Worm (Caenorhabditis elegans): ENCODE results near the gene nhr-93.

Gene nhr-93

DNA sequence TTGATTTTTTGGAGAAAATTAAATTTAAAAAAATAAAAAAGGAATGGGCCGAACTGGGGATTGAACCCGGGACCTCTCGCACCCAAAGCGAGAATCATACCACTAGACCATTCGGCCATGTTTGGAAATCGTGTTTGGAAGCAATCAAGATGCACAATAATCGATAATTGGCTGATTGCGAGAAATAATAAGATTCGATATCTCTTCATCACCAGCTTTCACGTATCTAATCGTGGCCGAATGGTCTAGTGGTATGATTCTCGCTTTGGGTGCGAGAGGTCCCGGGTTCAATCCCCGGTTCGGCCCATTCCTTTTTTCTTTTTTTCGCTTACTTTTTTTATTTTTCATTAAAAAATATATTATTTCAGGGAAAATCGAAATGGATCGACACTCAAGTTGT, 43.9 kb upstream of the nhr-93 start (continued):
- TF ChIP-seq bed-1 (GFP tag; IDR thresholded peaks at IDR 0.05) = no peak
- no peak for TF ChIP-seq mes-4 (tag; optimal IDR thresholded peaks at IDR 0.05)
- no peak for TF ChIP-seq F37B4.10 (GFP tag; IDR thresholded peaks at IDR 0.05)
- no peak for TF ChIP-seq madf-8 (GFP tag; conservative IDR thresholded peaks at IDR 0.05)
- TF ChIP-seq ztf-6 (GFP tag; IDR thresholded peaks at IDR 0.05) = no peak
- no peak for TF ChIP-seq mel-28 (tag; optimal IDR thresholded peaks at IDR 0.05; ENCODE audit: borderline replicate concordance)
- TF ChIP-seq nfya-1 (tag; optimal IDR thresholded peaks at IDR 0.05; ENCODE audit: borderline replicate concordance, insufficient read depth) = no peak
- no peak for TF ChIP-seq hlh-26 (GFP tag; conservative IDR thresholded peaks at IDR 0.05)
- TF ChIP-seq D2030.7 (GFP tag; IDR thresholded peaks at IDR 0.05) = peak; percentile 60
- TF ChIP-seq repo-1 (tag; optimal IDR thresholded peaks at IDR 0.05) = no peak
- no peak for TF ChIP-seq C06A6.2 (GFP tag; conservative IDR thresholded peaks at IDR 0.05)
- no peak for TF ChIP-seq hsf-1 (GFP tag; IDR thresholded peaks at IDR 0.05)
- no peak for TF ChIP-seq ztf-26 (tag; optimal IDR thresholded peaks at IDR 0.05)
- TF ChIP-seq sdz-38 (tag; optimal IDR thresholded peaks at IDR 0.05) = no peak
- no peak for TF ChIP-seq unc-130 (GFP tag; optimal IDR thresholded peaks at IDR 0.05)
- no peak for TF ChIP-seq Y67H2A.10 (GFP tag; conservative IDR thresholded peaks at IDR 0.05)
- no peak for TF ChIP-seq tbx-9 (tag; optimal IDR thresholded peaks at IDR 0.05; ENCODE audit: borderline replicate concordance)
- no peak for TF ChIP-seq T26A5.8 (tag; optimal IDR thresholded peaks at IDR 0.05)
- TF ChIP-seq dpff-1 (tag; optimal IDR thresholded peaks at IDR 0.05) = no peak
- no peak for TF ChIP-seq B0035.1 (tag; optimal IDR thresholded peaks at IDR 0.05)
- TF ChIP-seq fkh-3 (tag; optimal IDR thresholded peaks at IDR 0.05) = no peak
- no peak for TF ChIP-seq zfh-2 (GFP tag; conservative IDR thresholded peaks at IDR 0.05)
- TF ChIP-seq ceh-79 (tag; optimal IDR thresholded peaks at IDR 0.05) = no peak
- no peak for TF ChIP-seq sptf-2 (GFP tag; optimal IDR thresholded peaks at IDR 0.05)
- no peak for TF ChIP-seq ccch-3 (GFP tag; optimal IDR thresholded peaks at IDR 0.05)
- TF ChIP-seq lir-1 (GFP tag; conservative IDR thresholded peaks at IDR 0.05) = no peak
- no peak for TF ChIP-seq nfyb-1 (GFP tag; IDR thresholded peaks at IDR 0.05)
- TF ChIP-seq egrh-3 (GFP tag; IDR thresholded peaks at IDR 0.05) = no peak
- no peak for TF ChIP-seq B0019.2 (GFP tag; conservative IDR thresholded peaks at IDR 0.05)
- no peak for TF ChIP-seq F10E7.11 (tag; optimal IDR thresholded peaks at IDR 0.05)
- TF ChIP-seq lin-26 (GFP tag; IDR thresholded peaks at IDR 0.05) = peak; percentile 79
- no peak for TF ChIP-seq C17E4.6 (GFP tag; IDR thresholded peaks at IDR 0.05)
- TF ChIP-seq Y53G8AR.9 (GFP tag; conservative IDR thresholded peaks at IDR 0.05) = 0 out of 2 replicates have a peak, but pooled peaks have one; percentile 33
- no peak for TF ChIP-seq B0336.3 (GFP tag; IDR thresholded peaks at IDR 0.05)
- no peak for TF ChIP-seq let-607 (tag; optimal IDR thresholded peaks at IDR 0.05)
- no peak for TF ChIP-seq K12H6.12 (tag; optimal IDR thresholded peaks at IDR 0.05)
- no peak for TF ChIP-seq pha-4 (tag; optimal IDR thresholded peaks at IDR 0.05)
- no peak for TF ChIP-seq nhr-80 (tag; optimal IDR thresholded peaks at IDR 0.05)
- TF ChIP-seq F39B2.1 (GFP tag; IDR thresholded peaks at IDR 0.05) = no peak
- no peak for TF ChIP-seq ama-1 (optimal IDR thresholded peaks at IDR 0.05)
- TF ChIP-seq ama-1 (GFP tag; optimal IDR thresholded peaks at IDR 0.05) = peak in 1 of 2 experiments; percentile 86
- TF ChIP-seq dpl-1 (GFP tag; optimal IDR thresholded peaks at IDR 0.05) = no peak
- TF ChIP-seq nfya-2 (GFP tag; IDR thresholded peaks at IDR 0.05) = 0 out of 2 replicates have a peak, but pooled peaks have one; percentile 25
- no peak for TF ChIP-seq ztf-28 (GFP tag; IDR thresholded peaks at IDR 0.05)
- TF ChIP-seq let-526 (GFP tag; IDR thresholded peaks at IDR 0.05) = no peak
- no peak for TF ChIP-seq chd-7 (tag; optimal IDR thresholded peaks at IDR 0.05)
- peak; percentile 9 for TF ChIP-seq athp-1 (tag; optimal IDR thresholded peaks at IDR 0.05)
- peak; percentile 36 for TF ChIP-seq lin-54 (GFP tag; optimal IDR thresholded peaks at IDR 0.05)
- no peak for TF ChIP-seq ets-4 (GFP tag; optimal IDR thresholded peaks at IDR 0.05)
- no peak for TF ChIP-seq madf-10 (tag; optimal IDR thresholded peaks at IDR 0.05)
- no peak for TF ChIP-seq efl-1 (GFP tag; optimal IDR thresholded peaks at IDR 0.05)
